ENCODE assay signal across 5 fruit fly cellular contexts in the genomic region with DNA sequence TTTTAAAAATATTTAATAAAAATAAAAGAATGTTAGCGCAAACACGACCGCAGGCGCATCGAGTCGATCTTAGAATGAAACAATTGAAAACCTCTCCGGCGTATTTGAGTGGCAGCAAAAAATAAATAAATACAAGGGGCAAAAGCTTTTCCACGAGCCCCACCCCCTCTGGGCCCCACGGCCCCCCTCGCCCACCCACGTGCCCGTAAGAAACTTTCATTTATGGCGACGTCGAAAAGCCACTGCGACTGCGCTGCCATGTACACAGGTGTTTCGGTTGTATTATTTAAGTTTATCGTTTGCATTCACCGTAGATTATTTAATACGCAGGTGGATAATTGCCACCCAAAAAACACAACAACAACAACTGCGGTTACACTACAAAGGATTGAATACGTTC.
A peak's percentile ranks its signal among the peaks of the same experiment; 100 is the strongest.
TF ChIP-seq lines count a peak whose summit lies in the region.

No protein-coding gene starts in this region.

- TF ChIP-seq CTCF in whole organism, embryonic (GFP tag; optimal IDR thresholded peaks at IDR 0.05; lab: Kevin White, UChicago) = no peak

TF ChIP-seq in whole organism, adult, 20 proteins besides CTCF, POLR2A, EP300 and RAD21:
- no peak for TF ChIP-seq Hr96 (GFP tag; optimal IDR thresholded peaks at IDR 0.05; lab: Kevin White, UChicago)
- TF ChIP-seq CG33017 (tag; optimal IDR thresholded peaks at IDR 0.05; lab: Kevin White, UChicago) = no peak
- TF ChIP-seq cic (GFP tag; optimal IDR thresholded peaks at IDR 0.05; lab: Kevin White, UChicago) = peak; percentile 79
- TF ChIP-seq Clk (GFP tag; optimal IDR thresholded peaks at IDR 0.05; lab: Kevin White, UChicago) = no peak
- TF ChIP-seq tj (GFP tag; optimal IDR thresholded peaks at IDR 0.05; lab: Kevin White, UChicago) = peak; percentile 4
- peak; percentile 3 for TF ChIP-seq pad (GFP tag; optimal IDR thresholded peaks at IDR 0.05; lab: Kevin White, UChicago)
- peak; percentile 35 for TF ChIP-seq CG7045 (GFP tag; optimal IDR thresholded peaks at IDR 0.05; lab: Kevin White, UChicago)
- TF ChIP-seq CG12768 (GFP tag; optimal IDR thresholded peaks at IDR 0.05; lab: Kevin White, UChicago) = peak; percentile 36
- peak; percentile 3 for TF ChIP-seq CG7101 (tag; optimal IDR thresholded peaks at IDR 0.05; lab: Kevin White, UChicago)
TF ChIP-seq in whole organism, adult: peak in this region for 6.

TF ChIP-seq in whole organism, embryonic, 481 proteins besides CTCF, POLR2A, EP300 and RAD21 (continues in another document):
- TF ChIP-seq Lim3 (GFP tag; IDR thresholded peaks at IDR 0.05; lab: Robert Waterston, UW) (no peak), Bteb2 (GFP tag; optimal IDR thresholded peaks at IDR 0.05; lab: Kevin White, UChicago) (no peak), fd64A (GFP tag; optimal IDR thresholded peaks at IDR 0.05; lab: Kevin White, UChicago) (no peak), Dbx (GFP tag; IDR thresholded peaks at IDR 0.05; lab: Robert Waterston, UW) (peak; percentile 17; the same call in 1 of the 3 replicates), pan (optimal IDR thresholded peaks at IDR 0.05; lab: Kevin White, UChicago) (no peak), pan (GFP tag; optimal IDR thresholded peaks at IDR 0.05 in 1 of 2, IDR thresholded peaks at IDR 0.05 in 1 of 2) (no peak), CG4360 (GFP tag; IDR thresholded peaks at IDR 0.05; lab: Robert Waterston, UW) (no peak), grau (tag; optimal IDR thresholded peaks at IDR 0.05; lab: Kevin White, UChicago) (no peak), rib (GFP tag; IDR thresholded peaks at IDR 0.05; lab: Robert Waterston, UW) (no peak; the same call in 1 of the 2 replicates), ATbp (GFP tag; optimal IDR thresholded peaks at IDR 0.05; lab: Kevin White, UChicago) (peak; percentile 26), CG6813 (GFP tag; optimal IDR thresholded peaks at IDR 0.05; lab: Kevin White, UChicago) (peak; percentile 42), CG10274 (GFP tag; optimal IDR thresholded peaks at IDR 0.05; lab: Kevin White, UChicago) (no peak), CG9797 (GFP tag; optimal IDR thresholded peaks at IDR 0.05; lab: Kevin White, UChicago) (no peak), Hsf (GFP tag; optimal IDR thresholded peaks at IDR 0.05; lab: Kevin White, UChicago) (no peak), gro (GFP tag; optimal IDR thresholded peaks at IDR 0.05; lab: Kevin White, UChicago) (no peak), CG14441 (GFP tag; IDR thresholded peaks at IDR 0.05; lab: Robert Waterston, UW) (peak; percentile 27; the same call in 1 of the 2 replicates), bab2 (GFP tag; optimal IDR thresholded peaks at IDR 0.05; lab: Kevin White, UChicago) (no peak), amos (GFP tag; IDR thresholded peaks at IDR 0.05; lab: Robert Waterston, UW; ENCODE audit: partially characterized antibody) (no peak; the same call in 1 of the 2 replicates), sisA (GFP tag; IDR thresholded peaks at IDR 0.05; lab: Robert Waterston, UW) (no peak)

TF ChIP-seq in whole organism, prepupa, 60 proteins besides CTCF, POLR2A, EP300 and RAD21:
- TF ChIP-seq fkh (GFP tag; optimal IDR thresholded peaks at IDR 0.05; lab: Kevin White, UChicago) (peak; percentile 74), vri (GFP tag; optimal IDR thresholded peaks at IDR 0.05; lab: Kevin White, UChicago) (peak; percentile 30), CG15336 (GFP tag; IDR thresholded peaks at IDR 0.05; lab: Robert Waterston, UW) (0 out of 2 replicates have a peak, but pooled peaks have one; percentile 9), Ets96B (tag; optimal IDR thresholded peaks at IDR 0.05; lab: Kevin White, UChicago) (no peak)

TF ChIP-seq in whole organism, pupa, 21 proteins besides CTCF, POLR2A, EP300 and RAD21:
- no peak for TF ChIP-seq CG17806 (tag; optimal IDR thresholded peaks at IDR 0.05; lab: Kevin White, UChicago)
- TF ChIP-seq Snoo (tag; optimal IDR thresholded peaks at IDR 0.05; lab: Kevin White, UChicago) = no peak
- no peak for TF ChIP-seq rn (GFP tag; IDR thresholded peaks at IDR 0.05; lab: Robert Waterston, UW)
- TF ChIP-seq CG14655 (GFP tag; optimal IDR thresholded peaks at IDR 0.05; lab: Kevin White, UChicago) = no peak
- no peak for TF ChIP-seq D1 (tag; optimal IDR thresholded peaks at IDR 0.05; lab: Kevin White, UChicago)
- TF ChIP-seq gl (tag; optimal IDR thresholded peaks at IDR 0.05; lab: Kevin White, UChicago) = no peak
- peak; percentile 53; the same call in 2 of the 3 replicates for TF ChIP-seq CG4496 (GFP tag; IDR thresholded peaks at IDR 0.05; lab: Robert Waterston, UW)
- TF ChIP-seq CG12605 (GFP tag; IDR thresholded peaks at IDR 0.05; lab: Robert Waterston, UW) = no peak; the same call in 1 of the 2 replicates
- TF ChIP-seq CG32121 (GFP tag; IDR thresholded peaks at IDR 0.05; lab: Robert Waterston, UW) = 0 out of 2 replicates have a peak, but pooled peaks have one; percentile 27

TF ChIP-seq in whole organism, wandering third instar larva, 38 proteins besides CTCF, POLR2A, EP300 and RAD21:
- TF ChIP-seq HLH106 (tag; optimal IDR thresholded peaks at IDR 0.05; lab: Kevin White, UChicago) (no peak), sage (GFP tag; optimal IDR thresholded peaks at IDR 0.05; lab: Kevin White, UChicago) (no peak), tai (GFP tag; optimal IDR thresholded peaks at IDR 0.05; lab: Kevin White, UChicago) (no peak), CrebA (GFP tag; optimal IDR thresholded peaks at IDR 0.05; lab: Kevin White, UChicago; ENCODE audit: borderline replicate concordance) (no peak), usp (GFP tag; optimal IDR thresholded peaks at IDR 0.05; lab: Kevin White, UChicago) (no peak), CG32264 (GFP tag; optimal IDR thresholded peaks at IDR 0.05; lab: Kevin White, UChicago) (no peak), lola (GFP tag; optimal IDR thresholded peaks at IDR 0.05; lab: Kevin White, UChicago) (no peak), CG9705 (GFP tag; optimal IDR thresholded peaks at IDR 0.05; lab: Kevin White, UChicago) (no peak), h (GFP tag; optimal IDR thresholded peaks at IDR 0.05; lab: Kevin White, UChicago) (no peak), fru (GFP tag; optimal IDR thresholded peaks at IDR 0.05; lab: Kevin White, UChicago) (no peak), Jra (GFP tag; optimal IDR thresholded peaks at IDR 0.05; lab: Kevin White, UChicago) (no peak), woc (GFP tag; optimal IDR thresholded peaks at IDR 0.05; lab: Kevin White, UChicago) (no peak), dsf (GFP tag; optimal IDR thresholded peaks at IDR 0.05; lab: Kevin White, UChicago; ENCODE audit: borderline replicate concordance) (no peak), foxo (GFP tag; optimal IDR thresholded peaks at IDR 0.05; lab: Kevin White, UChicago) (no peak), rgr (GFP tag; optimal IDR thresholded peaks at IDR 0.05; lab: Kevin White, UChicago) (peak; percentile 11), N (GFP tag; optimal IDR thresholded peaks at IDR 0.05; lab: Kevin White, UChicago) (no peak), Vsx2 (GFP tag; optimal IDR thresholded peaks at IDR 0.05; lab: Kevin White, UChicago; ENCODE audit: partially characterized antibody) (no peak), Hr78 (GFP tag; optimal IDR thresholded peaks at IDR 0.05; lab: Kevin White, UChicago) (no peak), jim (GFP tag; optimal IDR thresholded peaks at IDR 0.05; lab: Kevin White, UChicago) (no peak), Sp1 (GFP tag; optimal IDR thresholded peaks at IDR 0.05; lab: Kevin White, UChicago) (no peak), OdsH (GFP tag; optimal IDR thresholded peaks at IDR 0.05; lab: Kevin White, UChicago) (no peak), Mio (GFP tag; optimal IDR thresholded peaks at IDR 0.05; lab: Kevin White, UChicago) (no peak), Dfd (GFP tag; optimal IDR thresholded peaks at IDR 0.05; lab: Kevin White, UChicago) (peak; percentile 66), Hr83 (GFP tag; optimal IDR thresholded peaks at IDR 0.05; lab: Kevin White, UChicago; ENCODE audit: poor library complexity, severe bottlenecking) (peak; percentile 46), Rel (GFP tag; optimal IDR thresholded peaks at IDR 0.05; lab: Kevin White, UChicago) (no peak), Rel (tag; optimal IDR thresholded peaks at IDR 0.05; lab: Kevin White, UChicago) (peak; percentile 20), br (GFP tag; optimal IDR thresholded peaks at IDR 0.05; lab: Kevin White, UChicago) (no peak), Abd-B (GFP tag; optimal IDR thresholded peaks at IDR 0.05; lab: Kevin White, UChicago) (no peak), dmrt93B (GFP tag; optimal IDR thresholded peaks at IDR 0.05; lab: Kevin White, UChicago) (no peak), dl (GFP tag; optimal IDR thresholded peaks at IDR 0.05; lab: Kevin White, UChicago; ENCODE audit: insufficient read depth in 1 of 2, partially characterized antibody in 2 of 2) (peak in 1 of 2 experiments; percentile 36), Myc (optimal IDR thresholded peaks at IDR 0.05; lab: Kevin White, UChicago) (no peak), sv (GFP tag; optimal IDR thresholded peaks at IDR 0.05; lab: Kevin White, UChicago) (no peak), psq (GFP tag; optimal IDR thresholded peaks at IDR 0.05; lab: Kevin White, UChicago) (no peak), Hnf4 (GFP tag; optimal IDR thresholded peaks at IDR 0.05; lab: Kevin White, UChicago) (no peak), pan (optimal IDR thresholded peaks at IDR 0.05; lab: Kevin White, UChicago) (no peak), GATAd (GFP tag; optimal IDR thresholded peaks at IDR 0.05; lab: Kevin White, UChicago) (no peak), brk (GFP tag; optimal IDR thresholded peaks at IDR 0.05; lab: Kevin White, UChicago) (no peak), ey (GFP tag; optimal IDR thresholded peaks at IDR 0.05; lab: Kevin White, UChicago) (no peak), Dif (GFP tag; optimal IDR thresholded peaks at IDR 0.05; lab: Kevin White, UChicago; ENCODE audit: partially characterized antibody) (peak; percentile 26)
